Worm (Caenorhabditis elegans): ENCODE results near the gene F26A1.9.
"Not testable (repeated sequence)": the region's sequence is repeated elsewhere in the genome, so short reads cannot be mapped to it uniquely, and the experiment has no call there.

- not testable (repeated sequence) for TF ChIP-seq skn-1 (tag; optimal IDR thresholded peaks at IDR 0.05); ama-1 (optimal IDR thresholded peaks at IDR 0.05); snpc-4 (tag; optimal IDR thresholded peaks at IDR 0.05); fos-1 (tag; optimal IDR thresholded peaks at IDR 0.05)
Measured at ce11 chrIII:4785131-4785530, 44.2 kb downstream of the F26A1.9 start, which contains the start of gene enu-3.2.
